Comparison of ENCODE assay signal across 1 fruit fly cellular context in genomic region chr3R:7123699-7124098, dm6.
TF ChIP-seq lines count a peak whose summit lies in the region.

No protein-coding gene starts in this region.

TF ChIP-seq in whole organism, embryonic, 481 proteins besides CTCF, POLR2A, EP300 and RAD21 (continued from another document):
- TF ChIP-seq ab (GFP tag; optimal IDR thresholded peaks at IDR 0.05; lab: Kevin White, UChicago) (no peak), Dad (GFP tag; optimal IDR thresholded peaks at IDR 0.05; lab: Kevin White, UChicago) (no peak), tx (GFP tag; optimal IDR thresholded peaks at IDR 0.05; lab: Kevin White, UChicago) (no peak), CG32772 (GFP tag; IDR thresholded peaks at IDR 0.05; lab: Robert Waterston, UW) (no peak), pita (GFP tag; optimal IDR thresholded peaks at IDR 0.05; lab: Kevin White, UChicago) (no peak), insv (GFP tag; optimal IDR thresholded peaks at IDR 0.05; lab: Kevin White, UChicago) (peak in 1 of 2 experiments; percentile 17), CG11456 (GFP tag; IDR thresholded peaks at IDR 0.05; lab: Robert Waterston, UW) (no peak), CG3065 (GFP tag; optimal IDR thresholded peaks at IDR 0.05; lab: Kevin White, UChicago) (no peak), tin (GFP tag; optimal IDR thresholded peaks at IDR 0.05; lab: Kevin White, UChicago) (no peak), tna (GFP tag; IDR thresholded peaks at IDR 0.05; lab: Robert Waterston, UW; ENCODE audit: partially characterized antibody) (no peak), hbn (GFP tag; IDR thresholded peaks at IDR 0.05; lab: Robert Waterston, UW; ENCODE audit: partially characterized antibody) (no peak), pfk (GFP tag; optimal IDR thresholded peaks at IDR 0.05; lab: Kevin White, UChicago) (no peak), ttk (GFP tag; IDR thresholded peaks at IDR 0.05; lab: Robert Waterston, UW) (no peak), CG1233 (GFP tag; optimal IDR thresholded peaks at IDR 0.05; lab: Kevin White, UChicago) (no peak), CG11723 (GFP tag; optimal IDR thresholded peaks at IDR 0.05; lab: Kevin White, UChicago) (no peak), onecut (GFP tag; IDR thresholded peaks at IDR 0.05; lab: Robert Waterston, UW) (no peak), CG14441 (GFP tag; IDR thresholded peaks at IDR 0.05; lab: Robert Waterston, UW) (no peak), CG4360 (GFP tag; IDR thresholded peaks at IDR 0.05; lab: Robert Waterston, UW) (peak; percentile 100), Eip74EF (GFP tag; optimal IDR thresholded peaks at IDR 0.05; lab: Kevin White, UChicago) (no peak), crp (GFP tag; optimal IDR thresholded peaks at IDR 0.05; lab: Kevin White, UChicago) (no peak), CG17359 (tag; optimal IDR thresholded peaks at IDR 0.05; lab: Kevin White, UChicago) (no peak), CG34376 (GFP tag; optimal IDR thresholded peaks at IDR 0.05; lab: Kevin White, UChicago) (no peak), exex (tag; optimal IDR thresholded peaks at IDR 0.05; lab: Kevin White, UChicago) (no peak), Abd-B (GFP tag; optimal IDR thresholded peaks at IDR 0.05; lab: Kevin White, UChicago) (no peak), CG8478 (optimal IDR thresholded peaks at IDR 0.05; lab: Kevin White, UChicago) (peak; percentile 94), dysf (GFP tag; IDR thresholded peaks at IDR 0.05; lab: Robert Waterston, UW) (no peak), mld (GFP tag; IDR thresholded peaks at IDR 0.05; lab: Robert Waterston, UW; ENCODE audit: partially characterized antibody) (no peak), CG4730 (GFP tag; IDR thresholded peaks at IDR 0.05; lab: Robert Waterston, UW) (no peak), Trl (optimal IDR thresholded peaks at IDR 0.05; lab: Kevin White, UChicago) (peak in 1 of 2 experiments; percentile 9), Trl (GFP tag; optimal IDR thresholded peaks at IDR 0.05; lab: Kevin White, UChicago) (no peak), Drgx (GFP tag; IDR thresholded peaks at IDR 0.05; lab: Robert Waterston, UW) (no peak), CG34422 (GFP tag; IDR thresholded peaks at IDR 0.05; lab: Robert Waterston, UW) (0 out of 3 replicates have a peak, but pooled peaks have one; percentile 67), so (GFP tag; IDR thresholded peaks at IDR 0.05; lab: Robert Waterston, UW) (0 out of 3 replicates have a peak, but pooled peaks have one; percentile 3), CG10321 (GFP tag; IDR thresholded peaks at IDR 0.05; lab: Robert Waterston, UW) (peak; percentile 95), sqz (GFP tag; optimal IDR thresholded peaks at IDR 0.05; lab: Kevin White, UChicago) (no peak), Dp (GFP tag; optimal IDR thresholded peaks at IDR 0.05; lab: Kevin White, UChicago) (peak; percentile 8), E2f1 (GFP tag; IDR thresholded peaks at IDR 0.05; lab: Robert Waterston, UW) (no peak), CG1792 (GFP tag; optimal IDR thresholded peaks at IDR 0.05; lab: Kevin White, UChicago) (no peak), ssp (GFP tag; IDR thresholded peaks at IDR 0.05; lab: Robert Waterston, UW) (no peak), aop (GFP tag; IDR thresholded peaks at IDR 0.05; lab: Robert Waterston, UW) (no peak), Blimp-1 (GFP tag; optimal IDR thresholded peaks at IDR 0.05; lab: Kevin White, UChicago) (no peak), CG8290 (GFP tag; optimal IDR thresholded peaks at IDR 0.05; lab: Kevin White, UChicago) (no peak), CG8290 (tag; optimal IDR thresholded peaks at IDR 0.05; lab: Kevin White, UChicago) (no peak), ci (GFP tag; IDR thresholded peaks at IDR 0.05; lab: Robert Waterston, UW) (peak; percentile 66), Opbp (GFP tag; IDR thresholded peaks at IDR 0.05; lab: Robert Waterston, UW; ENCODE audit: partially characterized antibody) (peak; percentile 20; the same call in 2 of the 3 replicates), CG12659 (GFP tag; optimal IDR thresholded peaks at IDR 0.05; lab: Kevin White, UChicago) (no peak), HmgZ (tag; optimal IDR thresholded peaks at IDR 0.05; lab: Kevin White, UChicago) (peak; percentile 30), CG15269 (tag; optimal IDR thresholded peaks at IDR 0.05; lab: Kevin White, UChicago) (no peak), Gsc (GFP tag; IDR thresholded peaks at IDR 0.05; lab: Robert Waterston, UW) (no peak), sd (tag; optimal IDR thresholded peaks at IDR 0.05; lab: Kevin White, UChicago) (peak; percentile 82), CG33213 (GFP tag; optimal IDR thresholded peaks at IDR 0.05; lab: Kevin White, UChicago) (no peak), salm (tag; optimal IDR thresholded peaks at IDR 0.05; lab: Kevin White, UChicago) (no peak), sima (GFP tag; optimal IDR thresholded peaks at IDR 0.05; lab: Kevin White, UChicago) (no peak), en (GFP tag; optimal IDR thresholded peaks at IDR 0.05; lab: Kevin White, UChicago) (no peak), Asciz (GFP tag; optimal IDR thresholded peaks at IDR 0.05; lab: Kevin White, UChicago) (no peak), CG15479 (GFP tag; optimal IDR thresholded peaks at IDR 0.05; lab: Kevin White, UChicago) (peak; percentile 88), dm (GFP tag; optimal IDR thresholded peaks at IDR 0.05; lab: Kevin White, UChicago) (no peak), lilli (GFP tag; optimal IDR thresholded peaks at IDR 0.05; lab: Kevin White, UChicago) (no peak), Lpt (GFP tag; optimal IDR thresholded peaks at IDR 0.05; lab: Kevin White, UChicago) (no peak), CG6813 (GFP tag; optimal IDR thresholded peaks at IDR 0.05; lab: Kevin White, UChicago) (no peak), CG7372 (GFP tag; IDR thresholded peaks at IDR 0.05; lab: Robert Waterston, UW) (no peak), zfh2 (GFP tag; optimal IDR thresholded peaks at IDR 0.05; lab: Kevin White, UChicago) (no peak), ash1 (GFP tag; optimal IDR thresholded peaks at IDR 0.05; lab: Kevin White, UChicago) (no peak), Dll (GFP tag; IDR thresholded peaks at IDR 0.05; lab: Robert Waterston, UW; ENCODE audit: partially characterized antibody) (no peak), cas (GFP tag; IDR thresholded peaks at IDR 0.05; lab: Robert Waterston, UW) (no peak), CG31441 (GFP tag; IDR thresholded peaks at IDR 0.05; lab: Robert Waterston, UW) (no peak), Lhr (GFP tag; optimal IDR thresholded peaks at IDR 0.05; lab: Kevin White, UChicago) (no peak)
